Worm (Caenorhabditis elegans) whole organism, early embryonic: ENCODE results near the gene him-10.

ENCODE experiments used
- B0310.2 ChIP-seq: sonication (generic microtip); optimal IDR thresholded peaks from 2 replicates; lab custom pipeline; 2016; ENCODE audit warnings: mild to moderate bottlenecking, missing genetic modification characterization, missing compliant biosample characterization
- F13C5.2 ChIP-seq: sonication (generic microtip); optimal IDR thresholded peaks from 2 replicates; lab custom pipeline; 2017; ENCODE audit warnings: mild to moderate bottlenecking, missing genetic modification characterization, inconsistent platforms, missing compliant biosample characterization
- aly-1 ChIP-seq: sonication (generic microtip); optimal IDR thresholded peaks from 2 replicates; lab custom pipeline; 2016; ENCODE audit warnings: missing genetic modification characterization, missing compliant biosample characterization
- ama-1 ChIP-seq: fragments of 150-350 bp; optimal IDR thresholded peaks from 2 replicates; lab custom pipeline; 2014
- ceh-13 ChIP-seq: fragments of 200-800 bp; sonication (Bioruptor generic); optimal IDR thresholded peaks from 2 replicates; lab custom pipeline; 2018; ENCODE audit warnings: mild to moderate bottlenecking, missing genetic modification characterization, missing compliant biosample characterization
- ceh-36 ChIP-seq: sonication (generic microtip); optimal IDR thresholded peaks from 2 replicates; lab custom pipeline; 2016; ENCODE audit warnings: missing genetic modification characterization, inconsistent platforms, missing compliant biosample characterization
- flt-1 ChIP-seq: fragments of 200-800 bp; sonication (Bioruptor generic); IDR thresholded peaks from 2 replicates; pipeline ENCODE4 v1.3.6; 2022; ENCODE audit warnings: missing genetic modification characterization, missing compliant biosample characterization
- hmg-4 ChIP-seq: fragments of 200-800 bp; sonication (Bioruptor generic); optimal IDR thresholded peaks from 2 replicates; lab custom pipeline; 2018; ENCODE audit warnings: mild to moderate bottlenecking, missing genetic modification characterization, missing compliant biosample characterization
- hnd-1 ChIP-seq: sonication (generic microtip); optimal IDR thresholded peaks from 2 replicates; lab custom pipeline; 2016; ENCODE audit warnings: missing genetic modification characterization, missing compliant biosample characterization
- scrt-1 ChIP-seq: fragments of 200-800 bp; sonication (Bioruptor generic); IDR thresholded peaks from 2 replicates; pipeline ENCODE4 v1.3.6; 2022; ENCODE audit warnings: missing genetic modification characterization, missing compliant biosample characterization
- sea-1 ChIP-seq: fragments of 200-800 bp; sonication (Bioruptor generic); conservative IDR thresholded peaks from 2 replicates; pipeline ENCODE4 v1.3.6; 2022; ENCODE audit warnings: missing genetic modification characterization, missing compliant biosample characterization
- tbx-11 ChIP-seq: fragments of 200-800 bp; sonication (Bioruptor generic); IDR thresholded peaks from 2 replicates; pipeline ENCODE4 v1.3.6; 2022; ENCODE audit warnings: missing genetic modification characterization, missing compliant biosample characterization

- no peak for TF ChIP-seq ama-1 (lab: Kevin White, UChicago)
- TF ChIP-seq B0310.2 (tag; lab: Kevin White, UChicago), result no peak
- no peak for TF ChIP-seq flt-1 (GFP tag; lab: Robert Waterston, UW)
- no peak for TF ChIP-seq hmg-4
- no peak for TF ChIP-seq aly-1 (tag; lab: Kevin White, UChicago)
- TF ChIP-seq ceh-36 (tag; lab: Kevin White, UChicago), result no peak
- no peak for TF ChIP-seq hnd-1 (tag; lab: Kevin White, UChicago)
- TF ChIP-seq sea-1 (GFP tag; lab: Robert Waterston, UW), result no peak
- TF ChIP-seq F13C5.2 (tag; lab: Kevin White, UChicago), result no peak
- TF ChIP-seq ceh-13 (GFP tag; lab: Kevin White, UChicago), result no peak
- no peak for TF ChIP-seq tbx-11
- TF ChIP-seq scrt-1 (GFP tag; lab: Robert Waterston, UW), result no peak
These were observed 8.9 kb downstream of the him-10 start for ce11 chrIII:5811957-5812356.
